Fruit fly (Drosophila melanogaster) whole organism, wandering third instar larva: ENCODE results near the gene Zw.

ENCODE experiments used
- Abd-B ChIP-seq: fragments of >200 bp; optimal IDR thresholded peaks from 2 replicates; lab custom pipeline; 2017; ENCODE audit warnings: missing biosample characterization, missing genetic modification characterization
- CG9705 ChIP-seq: fragments of 200-800 bp; sonication (Bioruptor generic); optimal IDR thresholded peaks from 2 replicates; lab custom pipeline; 2018; ENCODE audit warnings: missing biosample characterization, mild to moderate bottlenecking, missing genetic modification characterization
- GATAd ChIP-seq: sonication (Bioruptor generic); optimal IDR thresholded peaks from 2 replicates; lab custom pipeline; 2016; ENCODE audit warnings: missing biosample characterization, missing genetic modification characterization
- Hnf4 ChIP-seq: fragments of 200-800 bp; sonication (Bioruptor generic); optimal IDR thresholded peaks from 2 replicates; lab custom pipeline; 2016; ENCODE audit warnings: missing biosample characterization, mild to moderate bottlenecking, missing genetic modification characterization
- Myc ChIP-seq: fragments of >200 bp; optimal IDR thresholded peaks from 2 replicates; lab custom pipeline; 2017
- OdsH ChIP-seq: fragments of 200-800 bp; sonication (Bioruptor generic); optimal IDR thresholded peaks from 2 replicates; lab custom pipeline; 2016; ENCODE audit warnings: missing biosample characterization, mild to moderate bottlenecking, missing genetic modification characterization
- Sp1 ChIP-seq: fragments of 200-800 bp; sonication (Bioruptor generic); optimal IDR thresholded peaks from 3 replicates; lab custom pipeline; 2019; ENCODE audit warnings: missing biosample characterization, mild to moderate bottlenecking, missing genetic modification characterization, moderate library complexity
- brk ChIP-seq: fragments of 200-800 bp; sonication (Bioruptor generic); optimal IDR thresholded peaks from 2 replicates; lab custom pipeline; 2016; ENCODE audit warnings: missing biosample characterization, mild to moderate bottlenecking, missing genetic modification characterization
- dl ChIP-seq, 2 experiments: fragments of 175-275, 200-275 bp in 1 of 2; fragments of 200-275 bp in 1 of 2; sonication (Bioruptor generic); optimal IDR thresholded peaks; lab custom pipeline; 2018; ENCODE audit warnings: mild to moderate bottlenecking in 2 of 2, missing biosample characterization in 2 of 2, missing genetic modification characterization in 2 of 2, moderate library complexity in 2 of 2; ENCODE audit not compliant: partially characterized antibody in 2 of 2, insufficient read depth in 1 of 2
- lola ChIP-seq: fragments of >200 bp; optimal IDR thresholded peaks from 2 replicates; lab custom pipeline; 2017; ENCODE audit warnings: missing biosample characterization, missing genetic modification characterization
- pan ChIP-seq: fragments of >200 bp; optimal IDR thresholded peaks from 2 replicates; lab custom pipeline; 2017
- tai ChIP-seq: sonication (Bioruptor generic); optimal IDR thresholded peaks from 2 replicates; lab custom pipeline; 2016; ENCODE audit warnings: missing biosample characterization, missing genetic modification characterization
- usp ChIP-seq: fragments of >200 bp; optimal IDR thresholded peaks from 2 replicates; lab custom pipeline; 2017; ENCODE audit warnings: missing biosample characterization, missing genetic modification characterization

dm6 chrX:19637434-19638327 lies 29.4 kb upstream of the Zw start:
- no peak for TF ChIP-seq GATAd (GFP tag; lab: Kevin White, UChicago)
- no peak for TF ChIP-seq dl (GFP tag; optimal IDR thresholded peaks at IDR 0.05; lab: Kevin White, UChicago; ENCODE audit: insufficient read depth in 1 of 2, partially characterized antibody in 2 of 2)
- no peak for TF ChIP-seq OdsH (GFP tag; lab: Kevin White, UChicago)
- no peak for TF ChIP-seq tai (GFP tag; lab: Kevin White, UChicago)
- TF ChIP-seq lola (GFP tag; lab: Kevin White, UChicago) = no peak
- TF ChIP-seq brk = no peak
- TF ChIP-seq Myc (lab: Kevin White, UChicago) = no peak
- no peak for TF ChIP-seq usp (GFP tag; lab: Kevin White, UChicago)
- peak; percentile 61 for TF ChIP-seq Abd-B
- no peak for TF ChIP-seq pan (lab: Kevin White, UChicago)
- TF ChIP-seq Sp1 (GFP tag; lab: Kevin White, UChicago) = no peak
- no peak for TF ChIP-seq Hnf4 (GFP tag; lab: Kevin White, UChicago)
- TF ChIP-seq CG9705 (GFP tag; lab: Kevin White, UChicago) = no peak
